Fruit fly (Drosophila melanogaster) whole organism: ENCODE data around the gene Act87E.

ENCODE experiments used
- CG8478 ChIP-seq: fragments of >200 bp; optimal IDR thresholded peaks from 2 replicates; lab custom pipeline; 2018; ENCODE audit warnings: inconsistent platforms
- EcR ChIP-seq, 2 experiments: fragments of >200 bp; optimal IDR thresholded peaks; 2 replicates each; lab custom pipeline; 2017; ENCODE audit warnings: missing biosample characterization in 2 of 2, missing genetic modification characterization in 2 of 2, missing genetic modification reagents in 2 of 2
- psq ChIP-seq: fragments of >200 bp; optimal IDR thresholded peaks from 2 replicates; lab custom pipeline; 2017
- usp ChIP-seq: fragments of >200 bp; optimal IDR thresholded peaks from 2 replicates; lab custom pipeline; 2017; ENCODE audit warnings: missing biosample characterization, missing genetic modification characterization, mixed read lengths

- TF ChIP-seq CG8478 (no peak), usp (no peak), psq (no peak), EcR (GFP tag; optimal IDR thresholded peaks at IDR 0.05; lab: Kevin White, UChicago) (no peak)
Observed at dm6 chr3R:13419979-13420378, 5.8 kb upstream of the Act87E start, which contains the start of gene Ir87a.
